Worm (Caenorhabditis elegans) whole organism, late embryonic: Measurements from ENCODE around the gene F43G6.8.
A peak's percentile ranks its signal among the peaks of the same experiment; 100 is the strongest.

Source experiments
- C38D4.7 ChIP-seq: fragments of 200-800 bp; sonication (Bioruptor generic); optimal IDR thresholded peaks from 2 replicates; lab custom pipeline; 2018; ENCODE audit warnings: mild to moderate bottlenecking, missing genetic modification characterization, moderate library complexity, missing compliant biosample characterization
- K02D7.2 ChIP-seq: sonication (generic microtip); optimal IDR thresholded peaks from 2 replicates; lab custom pipeline; 2017; ENCODE audit warnings: mild to moderate bottlenecking, missing genetic modification characterization, missing compliant biosample characterization
- K09A11.1 ChIP-seq: sonication (generic microtip); optimal IDR thresholded peaks from 2 replicates; lab custom pipeline; 2017; ENCODE audit warnings: antibody characterized with exemption, mild to moderate bottlenecking, missing genetic modification characterization, missing compliant biosample characterization; ENCODE audit not compliant: insufficient read depth
- ama-1 ChIP-seq: fragments of 150-350 bp; optimal IDR thresholded peaks from 2 replicates; lab custom pipeline; 2014
- ceh-2 ChIP-seq: sonication (generic microtip); optimal IDR thresholded peaks from 2 replicates; lab custom pipeline; 2016; ENCODE audit warnings: missing genotype, missing genetic modification characterization, missing compliant biosample characterization
- ceh-22 ChIP-seq: sonication (generic microtip); optimal IDR thresholded peaks from 2 replicates; lab custom pipeline; 2017; ENCODE audit warnings: missing biosample characterization, missing genetic modification characterization
- ceh-24 ChIP-seq: sonication (generic microtip); optimal IDR thresholded peaks from 2 replicates; lab custom pipeline; 2016; ENCODE audit warnings: mild to moderate bottlenecking, missing genetic modification characterization, missing compliant biosample characterization
- ceh-30 ChIP-seq: fragments of 150-350 bp; optimal IDR thresholded peaks from 2 replicates; lab custom pipeline; 2014; ENCODE audit warnings: missing biosample characterization, missing genetic modification characterization
- ceh-34 ChIP-seq: sonication (generic microtip); optimal IDR thresholded peaks from 2 replicates; lab custom pipeline; 2016; ENCODE audit warnings: mild to moderate bottlenecking, missing genetic modification characterization, missing compliant biosample characterization
- ceh-45 ChIP-seq: fragments of 200-800 bp; sonication (Bioruptor generic); IDR thresholded peaks from 2 replicates; pipeline ENCODE4 v1.3.6; 2022; ENCODE audit warnings: missing genetic modification reagents, missing genetic modification characterization, missing compliant biosample characterization
- elt-2 ChIP-seq: sonication (generic microtip); optimal IDR thresholded peaks from 2 replicates; lab custom pipeline; 2016; ENCODE audit warnings: missing genetic modification reagents, missing genetic modification characterization, missing compliant biosample characterization
- ets-4 ChIP-seq: sonication (generic microtip); optimal IDR thresholded peaks from 2 replicates; lab custom pipeline; 2016; ENCODE audit warnings: missing genetic modification characterization, missing compliant biosample characterization
- fax-1 ChIP-seq: sonication (generic microtip); optimal IDR thresholded peaks from 2 replicates; lab custom pipeline; 2016; ENCODE audit warnings: missing genotype, missing genetic modification characterization, missing compliant biosample characterization
- fkh-6 ChIP-seq: sonication (generic microtip); optimal IDR thresholded peaks from 2 replicates; lab custom pipeline; 2016; ENCODE audit warnings: missing genetic modification characterization, missing compliant biosample characterization
- gmeb-2 ChIP-seq: sonication (generic microtip); optimal IDR thresholded peaks from 2 replicates; lab custom pipeline; 2016; ENCODE audit warnings: missing genetic modification characterization, inconsistent platforms, missing compliant biosample characterization
- mec-3 ChIP-seq: sonication (generic microtip); optimal IDR thresholded peaks from 2 replicates; lab custom pipeline; 2016; ENCODE audit warnings: borderline replicate concordance, missing genetic modification characterization, missing compliant biosample characterization
- nfya-1 ChIP-seq: sonication (generic microtip); optimal IDR thresholded peaks from 2 replicates; lab custom pipeline; 2017; ENCODE audit warnings: missing genetic modification characterization, mild to moderate bottlenecking, missing compliant biosample characterization, antibody characterized with exemption, moderate library complexity
- nhr-11 ChIP-seq: fragments of 150-350 bp; optimal IDR thresholded peaks from 2 replicates; lab custom pipeline; 2014; ENCODE audit warnings: missing biosample characterization, missing genetic modification characterization
- odd-2 ChIP-seq: sonication (generic microtip); optimal IDR thresholded peaks from 2 replicates; lab custom pipeline; 2017; ENCODE audit warnings: antibody characterized with exemption, mild to moderate bottlenecking, missing genetic modification characterization, missing compliant biosample characterization
- pag-3 ChIP-seq: sonication (generic microtip); optimal IDR thresholded peaks from 2 replicates; lab custom pipeline; 2016; ENCODE audit warnings: missing compliant biosample characterization, missing genetic modification characterization, borderline replicate concordance
- pat-9 ChIP-seq: fragments of 200-800 bp; sonication (Bioruptor generic); optimal IDR thresholded peaks from 2 replicates; lab custom pipeline; 2018; ENCODE audit warnings: mild to moderate bottlenecking, missing genetic modification characterization, moderate library complexity, missing compliant biosample characterization
- pros-1 ChIP-seq: fragments of 150-350 bp; optimal IDR thresholded peaks from 2 replicates; lab custom pipeline; 2014; ENCODE audit warnings: missing biosample characterization, missing genetic modification reagents, missing genetic modification characterization
- rnt-1 ChIP-seq: sonication (generic microtip); optimal IDR thresholded peaks from 2 replicates; lab custom pipeline; 2016; ENCODE audit warnings: missing genetic modification characterization, missing compliant biosample characterization
- sox-4 ChIP-seq: sonication (generic microtip); optimal IDR thresholded peaks from 2 replicates; lab custom pipeline; 2017; ENCODE audit warnings: mild to moderate bottlenecking, missing genetic modification characterization, inconsistent platforms, missing compliant biosample characterization
- syd-9 ChIP-seq: sonication (generic microtip); optimal IDR thresholded peaks from 2 replicates; lab custom pipeline; 2016; ENCODE audit warnings: mild to moderate bottlenecking, missing genetic modification characterization, moderate library complexity, missing compliant biosample characterization
- tbx-7 ChIP-seq: sonication (generic microtip); optimal IDR thresholded peaks from 2 replicates; lab custom pipeline; 2016; ENCODE audit warnings: missing genotype, missing genetic modification characterization, missing compliant biosample characterization
- unc-3 ChIP-seq, 2 experiments: fragments of 200-800 bp in 1 of 2; sonication (Bioruptor generic) in 1 of 2; sonication (generic microtip) in 1 of 2; conservative IDR thresholded peaks in 1 of 2; optimal IDR thresholded peaks in 1 of 2; 2 replicates each; pipeline versions ENCODE4 v1.3.6 to Lab custom; 2016 to 2022; ENCODE audit warnings: missing compliant biosample characterization in 2 of 2, missing genetic modification characterization in 2 of 2, missing genetic modification reagents in 1 of 2
- unc-55 ChIP-seq: sonication (generic microtip); optimal IDR thresholded peaks from 2 replicates; lab custom pipeline; 2017; ENCODE audit warnings: missing biosample characterization, missing genetic modification reagents, missing genetic modification characterization
- zip-5 ChIP-seq: sonication (generic microtip); optimal IDR thresholded peaks from 2 replicates; lab custom pipeline; 2016; ENCODE audit warnings: missing genetic modification characterization, missing compliant biosample characterization

The F43G6.8 gene

DNA sequence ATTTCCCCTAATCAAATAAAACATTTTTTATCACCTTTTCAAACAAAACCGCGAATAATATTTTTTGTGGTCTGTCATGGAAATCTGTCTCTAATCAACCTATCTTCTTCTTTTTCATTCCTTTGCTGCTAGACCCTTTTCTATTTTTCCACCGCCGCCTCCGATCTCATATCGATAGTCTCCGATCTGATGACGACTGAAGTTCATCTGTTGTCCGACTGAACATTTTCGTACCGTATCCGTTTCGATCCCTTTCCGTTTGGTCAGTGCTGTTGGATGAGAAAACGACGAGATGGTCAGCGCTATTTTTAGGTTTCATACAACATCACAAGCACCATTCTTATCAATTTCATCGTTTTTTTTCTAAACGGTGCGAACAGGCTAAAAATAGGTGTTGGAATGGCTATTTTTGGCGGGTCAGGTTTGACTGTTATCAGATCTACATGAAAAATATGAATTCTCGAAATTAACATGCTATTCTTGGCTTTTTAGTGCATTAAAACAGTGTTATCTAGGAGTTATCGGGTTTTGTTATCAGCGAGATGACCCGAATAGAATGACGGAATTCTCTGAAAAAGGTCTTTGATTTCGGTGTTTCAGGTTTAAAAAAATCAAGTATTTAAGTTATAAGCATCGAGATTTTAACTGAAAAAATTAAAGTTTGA, 22.8 kb upstream of the F43G6.8 start:
- TF ChIP-seq fkh-6 (tag; lab: Kevin White, UChicago): no peak
- TF ChIP-seq ceh-22: no peak
- no peak for TF ChIP-seq K02D7.2 (tag; lab: Kevin White, UChicago)
- peak; percentile 45 for TF ChIP-seq elt-2
- TF ChIP-seq, all 69 proteins: peak for 1

DNA sequence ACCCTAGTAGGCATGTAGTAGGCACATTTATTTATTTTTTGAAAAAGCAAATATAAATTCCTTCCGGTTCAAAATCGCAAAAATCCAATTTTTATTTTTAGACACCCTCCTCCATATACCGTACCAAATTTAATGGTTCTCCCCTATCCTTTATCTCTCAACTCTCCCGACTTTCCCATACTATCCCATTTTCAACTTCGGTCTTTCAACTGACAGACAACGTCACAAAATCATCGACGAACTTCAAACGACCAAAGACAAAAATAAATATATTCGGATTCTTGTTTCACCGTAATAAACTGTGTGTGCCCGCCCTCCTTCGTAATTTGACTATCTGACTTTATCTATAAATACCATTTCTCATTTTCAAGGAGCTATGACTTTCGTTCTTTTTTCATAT, 21.3 kb upstream of the F43G6.8 start, which contains the start of gene T27D12.6:
Gene T27D12.6, plus strand, starts transcription at position 301 of the 400 bp plus-strand sequence.
- TF ChIP-seq gmeb-2 (no peak), nfya-1 (tag; lab: Kevin White, UChicago) (no peak), ceh-22 (no peak), pat-9 (tag; lab: Kevin White, UChicago) (no peak), zip-5 (tag; lab: Kevin White, UChicago) (no peak), ceh-2 (tag; lab: Kevin White, UChicago) (no peak), rnt-1 (tag; lab: Kevin White, UChicago) (no peak), ceh-24 (tag; lab: Kevin White, UChicago) (no peak), fkh-6 (tag; lab: Kevin White, UChicago) (no peak), fax-1 (tag; lab: Kevin White, UChicago) (no peak), nhr-11 (tag; lab: Kevin White, UChicago) (no peak), mec-3 (tag; lab: Kevin White, UChicago) (no peak), pros-1 (no peak)

DNA sequence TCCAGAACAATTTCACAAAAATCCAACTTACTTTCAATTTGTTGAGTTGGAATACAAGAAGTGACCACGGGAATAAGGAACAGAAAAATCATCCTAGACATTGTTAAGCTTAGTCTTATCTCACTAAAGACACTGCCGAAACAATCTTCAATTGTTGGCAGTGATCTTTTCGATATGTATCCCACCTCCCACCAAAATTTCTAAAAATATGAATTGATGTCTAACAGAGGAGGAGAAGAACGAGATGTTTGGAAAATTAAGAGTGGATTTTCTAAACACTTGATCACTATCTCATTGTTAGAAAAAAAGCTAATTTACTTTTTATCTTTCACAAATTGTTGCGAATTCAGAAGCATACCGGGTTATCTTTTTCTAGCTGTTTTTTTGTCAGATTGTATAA, 18.6 kb upstream of the F43G6.8 start, which contains the start of gene clec-144:
Gene clec-144, minus strand, starts transcription at position 101 of the 400 bp plus-strand sequence.
- TF ChIP-seq tbx-7 (tag; lab: Kevin White, UChicago) (no peak), ceh-30 (tag; lab: Kevin White, UChicago) (no peak), ceh-24 (tag; lab: Kevin White, UChicago) (no peak), ceh-34 (tag; lab: Kevin White, UChicago) (no peak), C38D4.7 (GFP tag; lab: Kevin White, UChicago) (no peak), odd-2 (no peak), zip-5 (tag; lab: Kevin White, UChicago) (no peak)

DNA sequence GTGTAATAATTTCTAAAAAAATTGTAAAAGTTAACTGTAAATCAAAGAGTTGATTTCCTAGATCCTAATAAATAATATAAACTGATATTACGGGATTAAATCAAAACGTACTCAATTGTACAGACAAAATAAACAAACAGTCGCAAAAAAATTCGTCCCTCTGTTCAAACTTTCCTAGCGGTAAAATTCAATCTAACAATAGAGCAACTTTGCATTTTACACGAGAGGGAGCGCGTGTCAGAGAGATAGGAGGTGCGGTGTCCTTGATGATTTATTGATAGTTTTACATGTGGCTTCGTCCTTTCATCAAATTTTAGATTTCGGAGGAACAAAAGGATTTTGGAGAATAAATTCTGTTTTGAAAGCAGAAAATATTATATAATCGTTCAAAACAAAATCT, 16.7 kb upstream of the F43G6.8 start:
- TF ChIP-seq unc-55 (GFP tag; lab: Kevin White, UChicago): peak; percentile 16
- no peak for TF ChIP-seq ets-4 (tag; lab: Kevin White, UChicago)
- no peak for TF ChIP-seq tbx-7 (tag; lab: Kevin White, UChicago)
- TF ChIP-seq ceh-45 (GFP tag; lab: Robert Waterston, UW): no peak
- no peak for TF ChIP-seq sox-4 (tag; lab: Kevin White, UChicago)

DNA sequence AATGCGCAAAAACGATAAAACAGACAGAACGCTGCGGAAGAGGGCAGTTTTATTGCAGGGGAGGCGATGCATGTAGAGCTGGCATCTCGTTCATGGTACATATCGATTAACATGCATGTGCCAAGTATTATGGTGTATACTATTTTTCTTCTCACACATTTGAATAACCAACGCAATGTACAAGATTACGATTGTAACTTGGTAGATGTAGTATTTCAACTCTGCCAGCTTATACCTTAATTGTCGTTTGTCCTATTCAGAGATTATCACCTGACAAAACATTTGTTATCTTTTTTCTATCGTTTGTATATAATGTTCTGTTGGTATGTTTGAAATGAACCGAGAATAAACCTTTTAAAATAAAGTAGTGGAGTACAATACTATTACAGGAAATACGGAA, 16.0 kb upstream of the F43G6.8 start, which contains the start of gene pes-5:
Gene pes-5, minus strand, starts transcription at position 101 of the 400 bp plus-strand sequence.
- no peak for TF ChIP-seq K09A11.1 (tag; lab: Kevin White, UChicago)
- TF ChIP-seq pag-3 (tag; lab: Kevin White, UChicago): no peak
- no peak for TF ChIP-seq syd-9 (tag; lab: Kevin White, UChicago)
- no peak for TF ChIP-seq ceh-24 (tag; lab: Kevin White, UChicago)
- no peak for TF ChIP-seq nhr-11 (tag; lab: Kevin White, UChicago)
- no peak for TF ChIP-seq C38D4.7 (GFP tag; lab: Kevin White, UChicago)
- TF ChIP-seq unc-3 (GFP tag; conservative IDR thresholded peaks at IDR 0.05; lab: Robert Waterston, UW): no peak
- no peak for TF ChIP-seq unc-3 (tag; optimal IDR thresholded peaks at IDR 0.05; lab: Kevin White, UChicago)
- no peak for TF ChIP-seq ceh-30 (tag; lab: Kevin White, UChicago)
- no peak for TF ChIP-seq ama-1
